Worm (Caenorhabditis elegans) whole organism, early embryonic: ENCODE measurements around the gene frpr-3.

ENCODE experiments used
- B0310.2 ChIP-seq: sonication (generic microtip); optimal IDR thresholded peaks from 2 replicates; lab custom pipeline; 2016; ENCODE audit warnings: mild to moderate bottlenecking, missing genetic modification characterization, missing compliant biosample characterization
- F13C5.2 ChIP-seq: sonication (generic microtip); optimal IDR thresholded peaks from 2 replicates; lab custom pipeline; 2017; ENCODE audit warnings: mild to moderate bottlenecking, missing genetic modification characterization, inconsistent platforms, missing compliant biosample characterization
- aly-1 ChIP-seq: sonication (generic microtip); optimal IDR thresholded peaks from 2 replicates; lab custom pipeline; 2016; ENCODE audit warnings: missing genetic modification characterization, missing compliant biosample characterization
- ama-1 ChIP-seq: fragments of 150-350 bp; optimal IDR thresholded peaks from 2 replicates; lab custom pipeline; 2014
- ceh-13 ChIP-seq: fragments of 200-800 bp; sonication (Bioruptor generic); optimal IDR thresholded peaks from 2 replicates; lab custom pipeline; 2018; ENCODE audit warnings: mild to moderate bottlenecking, missing genetic modification characterization, missing compliant biosample characterization
- ceh-36 ChIP-seq: sonication (generic microtip); optimal IDR thresholded peaks from 2 replicates; lab custom pipeline; 2016; ENCODE audit warnings: missing genetic modification characterization, inconsistent platforms, missing compliant biosample characterization
- ets-7 ChIP-seq: sonication (generic microtip); optimal IDR thresholded peaks from 2 replicates; lab custom pipeline; 2016; ENCODE audit warnings: missing genotype, missing genetic modification characterization, missing compliant biosample characterization
- flt-1 ChIP-seq: fragments of 200-800 bp; sonication (Bioruptor generic); IDR thresholded peaks from 2 replicates; pipeline ENCODE4 v1.3.6; 2022; ENCODE audit warnings: missing genetic modification characterization, missing compliant biosample characterization
- hmbx-1 ChIP-seq: sonication (generic microtip); optimal IDR thresholded peaks from 2 replicates; lab custom pipeline; 2016; ENCODE audit warnings: mild to moderate bottlenecking, missing genetic modification characterization, missing compliant biosample characterization
- hmg-4 ChIP-seq: fragments of 200-800 bp; sonication (Bioruptor generic); optimal IDR thresholded peaks from 2 replicates; lab custom pipeline; 2018; ENCODE audit warnings: mild to moderate bottlenecking, missing genetic modification characterization, missing compliant biosample characterization
- hnd-1 ChIP-seq: sonication (generic microtip); optimal IDR thresholded peaks from 2 replicates; lab custom pipeline; 2016; ENCODE audit warnings: missing genetic modification characterization, missing compliant biosample characterization
- pes-1 ChIP-seq: fragments of 200-800 bp; sonication (Bioruptor generic); IDR thresholded peaks from 2 replicates; pipeline ENCODE4 v1.3.6; 2022; ENCODE audit warnings: missing genetic modification reagents, missing genetic modification characterization, missing compliant biosample characterization
- scrt-1 ChIP-seq: fragments of 200-800 bp; sonication (Bioruptor generic); IDR thresholded peaks from 2 replicates; pipeline ENCODE4 v1.3.6; 2022; ENCODE audit warnings: missing genetic modification characterization, missing compliant biosample characterization
- sea-1 ChIP-seq: fragments of 200-800 bp; sonication (Bioruptor generic); conservative IDR thresholded peaks from 2 replicates; pipeline ENCODE4 v1.3.6; 2022; ENCODE audit warnings: missing genetic modification characterization, missing compliant biosample characterization
- tbx-11 ChIP-seq: fragments of 200-800 bp; sonication (Bioruptor generic); IDR thresholded peaks from 2 replicates; pipeline ENCODE4 v1.3.6; 2022; ENCODE audit warnings: missing genetic modification characterization, missing compliant biosample characterization
- tbx-37 ChIP-seq: fragments of 200-800 bp; sonication (Bioruptor generic); conservative IDR thresholded peaks from 2 replicates; pipeline ENCODE4 v1.3.6; 2022; ENCODE audit warnings: missing genetic modification reagents, missing genetic modification characterization, missing compliant biosample characterization
- tra-4 ChIP-seq: sonication (generic microtip); optimal IDR thresholded peaks from 2 replicates; lab custom pipeline; 2017; ENCODE audit warnings: missing genetic modification characterization, missing compliant biosample characterization

Gene frpr-3

DNA sequence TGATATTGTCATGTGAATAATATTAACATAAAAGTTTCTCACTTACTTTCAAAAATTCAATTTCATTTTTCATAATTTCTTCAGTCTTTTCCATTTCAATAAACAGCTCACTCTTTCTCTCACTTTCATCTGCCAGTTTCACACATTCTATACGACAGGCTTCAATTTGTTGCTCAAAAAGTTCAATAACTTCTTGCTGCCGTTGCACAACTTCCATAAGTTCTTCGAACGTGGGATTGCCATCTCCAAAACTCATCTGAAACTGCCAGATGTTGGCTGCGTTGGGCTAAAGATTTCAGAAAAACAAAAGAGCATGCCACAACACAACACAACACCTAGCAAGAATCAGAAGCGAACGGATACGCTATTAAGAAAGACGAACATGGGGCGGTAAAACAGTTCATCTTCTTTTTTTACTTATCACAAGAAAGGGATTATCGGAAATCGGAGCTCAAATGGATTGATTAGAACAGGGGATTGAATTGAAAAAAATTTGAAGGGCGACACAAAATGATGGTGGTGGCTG is 37.8 kb upstream of the frpr-3 start:
- no peak for TF ChIP-seq ama-1 (lab: Kevin White, UChicago)
- no peak for TF ChIP-seq tbx-37 (GFP tag; lab: Robert Waterston, UW)
- TF ChIP-seq hmg-4 (GFP tag; lab: Kevin White, UChicago): no peak
- no peak for TF ChIP-seq ets-7 (tag; lab: Kevin White, UChicago)
- no peak for TF ChIP-seq pes-1 (GFP tag; lab: Robert Waterston, UW)
- TF ChIP-seq ceh-13 (GFP tag; lab: Kevin White, UChicago): no peak
- no peak for TF ChIP-seq hmbx-1
- TF ChIP-seq scrt-1 (GFP tag; lab: Robert Waterston, UW): no peak
- TF ChIP-seq F13C5.2 (tag; lab: Kevin White, UChicago): no peak
- TF ChIP-seq hnd-1 (tag; lab: Kevin White, UChicago): no peak
- TF ChIP-seq B0310.2 (tag; lab: Kevin White, UChicago): no peak
- TF ChIP-seq tra-4 (tag; lab: Kevin White, UChicago): no peak
- TF ChIP-seq tbx-11: no peak
- no peak for TF ChIP-seq sea-1
- no peak for TF ChIP-seq ceh-36 (tag; lab: Kevin White, UChicago)

- no peak for TF ChIP-seq hmbx-1
- peak; percentile 63 for TF ChIP-seq F13C5.2 (tag; lab: Kevin White, UChicago)
Observed at ce11 chrV:7734909-7735308, 36.2 kb upstream of the frpr-3 start, which contains the start of gene clic-1. Gene clic-1, minus strand, starts transcription at chrV:7734911.

DNA sequence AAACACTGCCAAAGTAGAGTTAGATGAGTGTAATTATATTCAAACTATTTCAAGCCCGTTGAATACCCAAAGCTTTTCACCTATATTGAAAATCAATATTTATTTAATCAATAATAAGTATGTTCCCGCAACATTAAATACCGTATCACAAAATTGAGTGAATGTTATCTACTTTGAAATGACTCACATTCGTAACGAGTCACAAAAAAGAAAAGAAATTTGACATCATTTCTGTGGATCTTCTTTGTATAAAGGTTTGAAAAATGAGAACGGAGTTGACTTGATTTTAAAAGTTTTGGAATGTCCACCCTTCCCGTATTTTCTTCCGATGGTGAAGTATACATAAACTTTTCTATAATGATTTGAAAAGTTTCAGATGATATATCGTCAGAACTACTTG is 35.7 kb upstream of the frpr-3 start, which contains the start of gene srr-10:
Gene srr-10, plus strand, starts transcription at position 301 of the 400 bp plus-strand sequence.
- TF ChIP-seq F13C5.2 (tag; lab: Kevin White, UChicago) (no peak), ets-7 (tag; lab: Kevin White, UChicago) (no peak), scrt-1 (GFP tag; lab: Robert Waterston, UW) (no peak), hmg-4 (GFP tag; lab: Kevin White, UChicago) (no peak), hmbx-1 (no peak), B0310.2 (tag; lab: Kevin White, UChicago) (no peak), tra-4 (tag; lab: Kevin White, UChicago) (no peak), flt-1 (GFP tag; lab: Robert Waterston, UW) (no peak)

DNA sequence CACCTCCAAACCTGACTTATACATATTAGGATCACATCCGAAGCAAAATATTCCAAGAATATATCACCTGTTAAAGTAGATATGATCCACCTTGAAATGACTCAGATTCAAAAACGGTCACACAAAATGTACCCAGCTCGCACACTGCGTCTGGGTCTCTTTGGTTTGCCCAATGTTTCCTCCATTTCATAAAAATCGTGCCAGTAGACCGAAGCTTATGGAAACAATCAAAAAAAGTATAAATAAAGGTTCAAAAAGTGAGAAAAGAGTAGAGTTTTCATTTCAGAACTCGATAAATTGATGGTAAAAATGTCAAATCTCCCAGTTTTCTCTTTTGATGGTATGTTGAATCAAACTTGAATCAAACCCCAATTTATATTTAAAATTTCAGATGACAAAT is 33.4 kb upstream of the frpr-3 start, which contains the start of gene srr-9:
Gene srr-9, plus strand, starts transcription at position 301 of the 400 bp plus-strand sequence.
- TF ChIP-seq B0310.2 (tag; lab: Kevin White, UChicago) (no peak), ceh-36 (tag; lab: Kevin White, UChicago) (no peak), tbx-11 (no peak), F13C5.2 (tag; lab: Kevin White, UChicago) (no peak), ceh-13 (GFP tag; lab: Kevin White, UChicago) (no peak), hmg-4 (GFP tag; lab: Kevin White, UChicago) (no peak), tbx-37 (GFP tag; lab: Robert Waterston, UW) (no peak)

DNA sequence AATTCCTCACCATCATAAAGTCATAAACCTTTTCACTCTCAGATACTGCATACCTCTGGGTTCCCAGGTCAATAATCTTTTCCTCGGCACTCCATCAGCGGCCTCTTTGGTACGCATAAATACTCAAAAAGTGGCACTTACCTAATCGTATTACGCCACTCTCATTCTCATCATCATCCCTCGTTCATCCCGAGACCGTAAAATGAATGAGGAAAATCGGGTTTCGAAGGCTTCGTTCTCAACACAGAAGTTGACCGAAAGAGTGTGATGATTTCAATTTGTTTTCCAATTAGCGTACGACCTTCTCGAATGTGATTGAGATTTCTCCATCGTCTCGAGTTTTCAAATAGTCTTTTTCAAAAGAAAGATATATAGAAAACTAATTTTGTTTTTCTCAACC is 31.1 kb upstream of the frpr-3 start:
- TF ChIP-seq flt-1 (GFP tag; lab: Robert Waterston, UW): no peak
- TF ChIP-seq ceh-36 (tag; lab: Kevin White, UChicago): no peak

DNA sequence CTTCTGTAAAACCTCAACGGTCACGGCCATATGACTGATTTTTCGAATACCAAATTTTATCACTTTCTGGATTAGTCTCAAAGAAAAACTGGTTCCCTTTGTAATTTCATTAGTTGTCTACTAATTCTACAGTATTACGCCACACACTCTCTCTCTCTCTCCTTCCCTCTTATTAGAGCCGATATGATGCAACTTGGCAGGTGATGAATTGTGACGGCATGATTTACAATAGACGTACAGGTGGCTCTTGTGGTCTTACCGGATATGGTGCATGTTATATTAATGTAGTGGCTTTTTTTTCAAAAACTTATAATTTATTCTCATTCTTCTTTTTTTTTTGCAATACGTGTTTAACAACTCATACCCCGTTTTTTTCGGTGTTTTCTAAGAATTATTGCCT is 29.1 kb upstream of the frpr-3 start:
- TF ChIP-seq tbx-11 (no peak), tra-4 (tag; lab: Kevin White, UChicago) (no peak), scrt-1 (GFP tag; lab: Robert Waterston, UW) (no peak), tbx-37 (GFP tag; lab: Robert Waterston, UW) (no peak), ama-1 (lab: Kevin White, UChicago) (no peak), ets-7 (tag; lab: Kevin White, UChicago) (no peak), flt-1 (GFP tag; lab: Robert Waterston, UW) (no peak), hmbx-1 (no peak), B0310.2 (tag; lab: Kevin White, UChicago) (no peak), pes-1 (GFP tag; lab: Robert Waterston, UW) (no peak), ceh-13 (GFP tag; lab: Kevin White, UChicago) (no peak), hmg-4 (GFP tag; lab: Kevin White, UChicago) (no peak), F13C5.2 (tag; lab: Kevin White, UChicago) (no peak), aly-1 (tag; lab: Kevin White, UChicago) (no peak), ceh-36 (tag; lab: Kevin White, UChicago) (no peak), sea-1 (no peak), hnd-1 (tag; lab: Kevin White, UChicago) (no peak)

DNA sequence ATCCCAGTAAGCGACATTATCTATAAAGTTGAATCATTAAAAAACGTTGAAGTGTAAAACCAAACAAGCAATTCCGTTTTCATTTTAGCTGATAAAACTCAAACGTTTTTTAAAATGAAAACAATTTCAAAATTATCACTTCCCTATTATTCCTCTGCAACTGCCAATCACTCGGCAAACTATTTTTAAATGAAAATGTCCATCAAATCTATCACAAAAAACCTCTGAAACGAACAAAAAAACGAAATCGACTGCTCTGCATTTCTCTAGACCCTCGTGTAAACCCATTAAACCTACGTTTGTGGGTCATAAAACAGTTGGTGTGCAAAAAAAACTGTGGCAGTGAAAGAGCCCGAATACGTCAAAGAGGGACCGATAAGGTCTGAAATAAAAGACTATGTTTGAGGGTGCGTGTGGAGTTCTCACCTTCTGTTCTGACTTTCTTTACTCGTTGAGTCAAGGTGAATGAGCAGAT is 28.5 kb upstream of the frpr-3 start, which contains the start of gene fbxl-5:
Gene fbxl-5, plus strand, starts transcription at position 425 of the 475 bp plus-strand sequence.
- TF ChIP-seq B0310.2 (tag; lab: Kevin White, UChicago) (no peak), tra-4 (tag; lab: Kevin White, UChicago) (no peak)

ce11 chrV:7744068-7744467 is 27.0 kb upstream of the frpr-3 start:
- no peak for TF ChIP-seq pes-1 (GFP tag; lab: Robert Waterston, UW)
